Worm (Caenorhabditis elegans) whole organism, L4 larva: Measurements from ENCODE around the gene Y43F8C.11.

Experiments used
- aly-2 ChIP-seq: sonication (generic microtip); optimal IDR thresholded peaks from 2 replicates; lab custom pipeline; 2018; ENCODE audit warnings: missing biosample characterization, missing genetic modification characterization
- hlh-11 ChIP-seq: fragments of 200-800 bp; sonication (Bioruptor generic); optimal IDR thresholded peaks from 2 replicates; lab custom pipeline; 2018; ENCODE audit warnings: mild to moderate bottlenecking, missing genetic modification characterization, missing compliant biosample characterization
- skn-1 ChIP-seq: fragments of 150-350 bp; optimal IDR thresholded peaks from 2 replicates; lab custom pipeline; 2014; ENCODE audit warnings: missing biosample characterization, missing genetic modification characterization
- snpc-4 ChIP-seq: fragments of 150-350 bp; optimal IDR thresholded peaks from 2 replicates; lab custom pipeline; 2014; ENCODE audit warnings: missing biosample characterization, missing genetic modification characterization
- unc-62 ChIP-seq, 3 experiments: fragments of 150-350 bp in 1 of 3; sonication (generic microtip); optimal IDR thresholded peaks in 2 of 3; peaks in 1 of 3; 1 replicate in 1 of 3; 2 replicates in 2 of 3; lab custom pipeline; 2014 to 2017; ENCODE audit warnings: missing biosample characterization in 3 of 3, missing genetic modification characterization in 3 of 3, missing genetic modification reagents in 3 of 3, missing genotype in 1 of 3

- TF ChIP-seq hlh-11 = no peak
- TF ChIP-seq skn-1 (tag; lab: Kevin White, UChicago) = no peak
- no peak for TF ChIP-seq unc-62 (GFP tag; optimal IDR thresholded peaks at IDR 0.05 in 1 of 2; lab: Kevin White, UChicago)
- TF ChIP-seq unc-62 (tag; optimal IDR thresholded peaks at IDR 0.05; lab: Kevin White, UChicago) = no peak
- TF ChIP-seq aly-2 (tag; lab: Kevin White, UChicago) = no peak
- TF ChIP-seq snpc-4 (tag; lab: Kevin White, UChicago) = no peak
These were observed 37.1 kb upstream of the Y43F8C.11 start for ce11 chrV:19632948-19633347.
